Worm (Caenorhabditis elegans) whole organism, L3 larva: Measurements from ENCODE around the gene ZK856.4.

Experiments used
- ZK546.5 ChIP-seq: sonication (generic microtip); optimal IDR thresholded peaks from 2 replicates; lab custom pipeline; 2017; ENCODE audit warnings: missing biosample characterization, missing genetic modification characterization
- aly-2 ChIP-seq: fragments of 150-350 bp; optimal IDR thresholded peaks from 2 replicates; lab custom pipeline; 2014; ENCODE audit warnings: missing biosample characterization, missing genetic modification characterization
- ceh-16 ChIP-seq: sonication (generic microtip); optimal IDR thresholded peaks from 2 replicates; lab custom pipeline; 2017; ENCODE audit warnings: missing biosample characterization, missing genetic modification characterization
- ceh-28 ChIP-seq: fragments of 150-350 bp; optimal IDR thresholded peaks from 2 replicates; lab custom pipeline; 2014; ENCODE audit warnings: missing biosample characterization, missing genetic modification reagents, missing genetic modification characterization
- ceh-82 ChIP-seq: fragments of 150-350 bp; optimal IDR thresholded peaks from 2 replicates; lab custom pipeline; 2014; ENCODE audit warnings: missing biosample characterization, missing genetic modification characterization
- daf-12 ChIP-seq: fragments of 150-350 bp; optimal IDR thresholded peaks from 2 replicates; lab custom pipeline; 2014; ENCODE audit warnings: missing biosample characterization, missing genetic modification reagents, missing genetic modification characterization
- egl-27 ChIP-seq: sonication (generic microtip); optimal IDR thresholded peaks from 4 replicates; lab custom pipeline; 2017; ENCODE audit warnings: missing biosample characterization, missing genetic modification reagents, missing genetic modification characterization
- elt-3 ChIP-seq, 3 experiments: fragments of 150-350 bp in 1 of 3; sonication (generic microtip) in 2 of 3; optimal IDR thresholded peaks; 2 replicates in 2 of 3; 4 replicates in 1 of 3; lab custom pipeline; 2014 to 2017; ENCODE audit warnings: missing biosample characterization in 3 of 3, missing genetic modification characterization in 3 of 3
- fkh-10 ChIP-seq: sonication (generic microtip); optimal IDR thresholded peaks from 2 replicates; lab custom pipeline; 2017; ENCODE audit warnings: missing biosample characterization, missing genetic modification reagents, missing genetic modification characterization
- fos-1 ChIP-seq: fragments of 150-350 bp; optimal IDR thresholded peaks from 2 replicates; lab custom pipeline; 2014; ENCODE audit warnings: missing biosample characterization, missing genetic modification characterization
- hmg-11 ChIP-seq: sonication (generic microtip); optimal IDR thresholded peaks from 2 replicates; lab custom pipeline; 2016; ENCODE audit warnings: missing genetic modification characterization, missing compliant biosample characterization
- jun-1 ChIP-seq: fragments of 150-350 bp; optimal IDR thresholded peaks from 2 replicates; lab custom pipeline; 2014; ENCODE audit warnings: missing biosample characterization, missing genetic modification reagents, missing genetic modification characterization
- lin-15B ChIP-seq: fragments of 150-350 bp; optimal IDR thresholded peaks from 2 replicates; lab custom pipeline; 2014; ENCODE audit warnings: missing biosample characterization, missing genetic modification characterization
- lin-39 ChIP-seq: fragments of 150-350 bp; optimal IDR thresholded peaks from 2 replicates; lab custom pipeline; 2018; ENCODE audit warnings: missing biosample characterization, missing genetic modification reagents, missing genetic modification characterization
- mdl-1 ChIP-seq: fragments of 150-350 bp; optimal IDR thresholded peaks from 2 replicates; lab custom pipeline; 2014; ENCODE audit warnings: missing biosample characterization, missing genetic modification characterization
- nhr-12 ChIP-seq: fragments of 150-350 bp; optimal IDR thresholded peaks from 2 replicates; lab custom pipeline; 2014; ENCODE audit warnings: missing biosample characterization, missing genetic modification characterization
- nhr-23 ChIP-seq: fragments of 150-350 bp; optimal IDR thresholded peaks from 2 replicates; lab custom pipeline; 2014; ENCODE audit warnings: missing biosample characterization, missing genetic modification reagents, missing genetic modification characterization
- nhr-67 ChIP-seq: fragments of 150-350 bp; optimal IDR thresholded peaks from 2 replicates; lab custom pipeline; 2014; ENCODE audit warnings: missing biosample characterization, missing genetic modification characterization
- pha-4 ChIP-seq: fragments of 150-350 bp; optimal IDR thresholded peaks from 2 replicates; lab custom pipeline; 2014; ENCODE audit warnings: missing biosample characterization, missing genetic modification reagents, missing genetic modification characterization
- pqm-1 ChIP-seq: fragments of 150-350 bp; optimal IDR thresholded peaks from 2 replicates; lab custom pipeline; 2017; ENCODE audit warnings: missing biosample characterization, missing genetic modification characterization, inconsistent platforms
- skn-1 ChIP-seq: fragments of 150-350 bp; optimal IDR thresholded peaks from 2 replicates; lab custom pipeline; 2014; ENCODE audit warnings: missing biosample characterization, missing genetic modification characterization
- snpc-4 ChIP-seq: fragments of 150-350 bp; optimal IDR thresholded peaks from 2 replicates; lab custom pipeline; 2014; ENCODE audit warnings: missing biosample characterization, missing genetic modification characterization
- unc-39 ChIP-seq: sonication (generic microtip); optimal IDR thresholded peaks from 4 replicates; lab custom pipeline; 2017; ENCODE audit warnings: missing biosample characterization, missing genetic modification characterization
- unc-62 ChIP-seq: fragments of 150-350 bp; sonication (generic microtip); optimal IDR thresholded peaks from 4 replicates; lab custom pipeline; 2014; ENCODE audit warnings: missing biosample characterization, missing genetic modification reagents, missing genetic modification characterization
- zag-1 ChIP-seq: fragments of 150-350 bp; optimal IDR thresholded peaks from 2 replicates; lab custom pipeline; 2014; ENCODE audit warnings: missing biosample characterization, missing genetic modification characterization

Gene ZK856.4

ce11 chrV:10227333-10227732 lies 44.2 kb downstream of the ZK856.4 start, which contains the start of gene ttr-19:
TSS of gene ttr-19 (minus strand) at chrV:10227433.
- TF ChIP-seq fkh-10 (no peak), nhr-12 (tag; lab: Kevin White, UChicago) (no peak), ceh-82 (tag; lab: Kevin White, UChicago) (no peak), zag-1 (no peak)

DNA sequence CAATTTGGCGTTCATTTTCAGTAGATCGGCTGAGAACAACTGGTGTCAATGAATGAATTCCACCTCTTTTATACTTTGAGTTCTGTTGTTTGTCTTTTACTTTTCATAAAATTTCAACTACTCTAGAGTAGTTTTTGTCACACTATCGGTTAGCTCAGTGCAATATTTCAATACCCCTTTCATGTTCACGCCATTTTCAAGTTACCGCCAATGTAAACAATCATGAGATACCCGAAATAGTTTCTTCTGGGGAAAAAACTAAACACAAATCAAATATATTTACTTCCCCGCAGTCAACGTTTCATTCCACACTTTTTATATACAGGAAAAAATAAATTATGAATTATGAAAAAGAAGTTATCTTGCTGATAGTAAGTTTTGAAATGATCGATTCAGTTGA lies 45.3 kb downstream of the ZK856.4 start, which contains the start of gene fipr-4:
TSS of gene fipr-4 (minus strand) at position 101 of the 400 bp plus-strand sequence.
- no peak for TF ChIP-seq pqm-1 (tag; lab: Kevin White, UChicago)
- TF ChIP-seq pha-4 (tag; lab: Kevin White, UChicago) = peak; percentile 42
- no peak for TF ChIP-seq elt-3 (tag; optimal IDR thresholded peaks at IDR 0.05; lab: Kevin White, UChicago)
- no peak for TF ChIP-seq lin-15B (tag; lab: Kevin White, UChicago)
- TF ChIP-seq nhr-67 = no peak

- no peak for TF ChIP-seq nhr-12 (tag; lab: Kevin White, UChicago)
- no peak for TF ChIP-seq unc-62 (GFP tag; lab: Kevin White, UChicago)
- no peak for TF ChIP-seq aly-2 (tag; lab: Kevin White, UChicago)
- no peak for TF ChIP-seq lin-15B (tag; lab: Kevin White, UChicago)
- no peak for TF ChIP-seq mdl-1 (tag; lab: Kevin White, UChicago)
- no peak for TF ChIP-seq ceh-28 (tag; lab: Kevin White, UChicago)
- TF ChIP-seq daf-12 (tag; lab: Kevin White, UChicago) = no peak
- TF ChIP-seq unc-39 = no peak
- no peak for TF ChIP-seq lin-39 (tag; lab: Kevin White, UChicago)
These were observed 46.3 kb downstream of the ZK856.4 start, which contains the start of the genes pyt-1 and fipr-7 for ce11 chrV:10229222-10229879. TSS of gene pyt-1 (minus strand) at chrV:10229322. TSS of gene fipr-7 (plus strand) at chrV:10229829.

ce11 chrV:10230932-10231331 lies 47.8 kb downstream of the ZK856.4 start, which contains the start of gene fipr-6:
TSS of gene fipr-6 (plus strand) at chrV:10231232.
- TF ChIP-seq daf-12 (tag; lab: Kevin White, UChicago) (no peak), ZK546.5 (tag; lab: Kevin White, UChicago) (no peak), lin-39 (tag; lab: Kevin White, UChicago) (no peak), ceh-28 (tag; lab: Kevin White, UChicago) (no peak), jun-1 (tag; lab: Kevin White, UChicago) (no peak), egl-27 (tag; lab: Kevin White, UChicago) (no peak), skn-1 (no peak), hmg-11 (tag; lab: Kevin White, UChicago) (no peak), fkh-10 (no peak), elt-3 (tag; optimal IDR thresholded peaks at IDR 0.05; lab: Kevin White, UChicago) (no peak), ceh-16 (no peak)

DNA sequence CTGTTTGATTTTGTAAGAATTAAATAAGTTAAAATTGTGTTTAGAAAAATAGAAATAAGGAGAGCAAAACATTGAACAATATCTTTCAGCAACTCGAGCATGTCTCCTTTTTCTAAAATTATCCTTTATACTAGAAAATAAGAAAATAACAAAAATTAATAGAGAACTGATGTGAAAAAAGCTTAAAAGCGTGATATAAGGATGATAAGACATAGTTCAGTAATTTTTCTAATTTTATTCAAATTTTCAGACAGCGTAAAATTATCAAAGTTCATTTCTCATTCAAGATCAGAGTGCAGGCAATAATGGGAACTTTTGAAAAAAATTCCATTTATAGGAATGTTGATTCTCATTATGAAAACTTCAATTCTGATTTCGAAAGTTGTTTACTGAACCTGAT lies 50.2 kb downstream of the ZK856.4 start, which contains the start of gene str-182:
TSS of gene str-182 (minus strand) at position 101 of the 400 bp plus-strand sequence.
- no peak for TF ChIP-seq fos-1
- no peak for TF ChIP-seq nhr-23 (tag; lab: Kevin White, UChicago)
- TF ChIP-seq snpc-4 (tag; lab: Kevin White, UChicago) = no peak
- no peak for TF ChIP-seq jun-1 (tag; lab: Kevin White, UChicago)
